Worm (Caenorhabditis elegans): ENCODE results near the gene paqr-1.

Gene paqr-1

DNA sequence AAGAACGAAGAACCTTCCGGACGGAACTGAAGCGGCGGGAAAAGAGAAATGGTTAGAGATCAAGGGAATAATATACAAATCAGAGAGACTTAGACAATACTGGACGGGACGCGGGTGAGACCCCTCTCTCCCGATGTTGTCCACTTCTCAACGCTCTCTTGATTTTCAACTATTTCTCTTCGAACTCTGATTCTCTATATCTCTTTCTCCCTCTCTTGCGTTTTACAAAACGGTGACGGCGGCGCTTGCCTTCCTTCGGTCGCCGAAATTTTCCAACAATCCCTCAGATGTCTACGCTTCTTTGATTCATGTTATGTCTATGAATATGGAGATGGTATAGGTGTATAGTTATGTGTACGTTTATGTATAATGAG is 21.5 kb upstream of the paqr-1 start:
- peak; percentile 30 for TF ChIP-seq lin-15B (tag; optimal IDR thresholded peaks at IDR 0.05)
- peak; percentile 17 for TF ChIP-seq jun-1 (tag; optimal IDR thresholded peaks at IDR 0.05)
- no peak for TF ChIP-seq ztf-4 (tag; optimal IDR thresholded peaks at IDR 0.05)
- no peak for TF ChIP-seq fos-1 (tag; optimal IDR thresholded peaks at IDR 0.05)
- no peak for TF ChIP-seq mml-1 (tag; optimal IDR thresholded peaks at IDR 0.05)
- TF ChIP-seq elt-2 (tag; optimal IDR thresholded peaks at IDR 0.05) = peak; percentile 53
- peak; percentile 12 for TF ChIP-seq R02D3.7 (tag; optimal IDR thresholded peaks at IDR 0.05)
- no peak for TF ChIP-seq egl-27 (tag; optimal IDR thresholded peaks at IDR 0.05)
- TF ChIP-seq nhr-25 (tag; optimal IDR thresholded peaks at IDR 0.05) = peak; percentile 81
- no peak for TF ChIP-seq fkh-10 (GFP tag; optimal IDR thresholded peaks at IDR 0.05)
- peak; percentile 43 for TF ChIP-seq nhr-43 (tag; optimal IDR thresholded peaks at IDR 0.05; ENCODE audit: poor library complexity, severe bottlenecking)
- TF ChIP-seq ceh-28 (tag; optimal IDR thresholded peaks at IDR 0.05) = peak; percentile 3
- TF ChIP-seq nfya-1 (tag; optimal IDR thresholded peaks at IDR 0.05; ENCODE audit: insufficient read depth) = peak; percentile 59
- TF ChIP-seq tbx-2 (tag; optimal IDR thresholded peaks at IDR 0.05) = no peak
- no peak for TF ChIP-seq nhr-77 (tag; optimal IDR thresholded peaks at IDR 0.05)
- no peak for TF ChIP-seq sea-2 (GFP tag; optimal IDR thresholded peaks at IDR 0.05)
- TF ChIP-seq nhr-23 (tag; optimal IDR thresholded peaks at IDR 0.05) = peak; percentile 76
- TF ChIP-seq lsy-12 (tag; optimal IDR thresholded peaks at IDR 0.05) = peak; percentile 11
- TF ChIP-seq pqm-1 (tag; optimal IDR thresholded peaks at IDR 0.05) = peak; percentile 50
- TF ChIP-seq hmg-11 (tag; optimal IDR thresholded peaks at IDR 0.05) = peak; percentile 58
- peak; percentile 80 for TF ChIP-seq pha-4 (tag; optimal IDR thresholded peaks at IDR 0.05)

DNA sequence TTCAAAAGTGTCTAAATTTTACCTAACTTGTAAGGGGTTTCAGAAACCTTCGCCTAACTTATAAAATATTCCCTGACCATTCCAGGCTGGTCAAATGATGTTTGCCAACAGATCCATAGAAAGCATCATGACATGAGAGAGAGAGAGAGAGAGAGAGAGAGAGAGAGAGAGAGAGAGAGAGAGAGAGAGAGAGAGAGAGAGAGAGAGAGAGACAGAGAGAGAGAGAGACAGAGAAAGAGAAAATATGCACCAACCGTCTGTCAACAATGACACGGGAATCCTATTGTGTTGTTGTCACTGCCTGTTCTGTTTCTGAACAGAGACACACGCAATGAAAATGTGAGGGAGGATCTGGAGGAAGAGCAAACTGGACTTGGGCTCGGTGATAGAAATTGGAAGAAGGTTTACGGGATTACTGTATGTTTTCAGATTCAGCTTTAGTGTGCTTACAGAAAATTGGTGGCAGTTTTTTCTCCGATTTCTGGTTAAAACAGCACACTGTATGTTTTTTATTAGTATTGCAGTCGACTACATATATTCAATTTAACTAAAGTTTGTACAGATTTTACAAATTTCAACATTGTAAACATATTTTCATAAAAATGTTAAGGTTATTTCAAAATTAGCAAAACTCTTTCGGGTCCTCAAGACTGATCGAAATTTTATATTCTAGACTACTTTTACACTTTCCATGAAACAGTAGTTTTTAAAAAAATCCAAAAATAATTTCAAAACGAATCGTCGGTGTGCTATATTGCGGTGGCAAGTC is 20.9 kb upstream of the paqr-1 start:
- TF ChIP-seq pha-4 (tag; optimal IDR thresholded peaks at IDR 0.05) (peak; percentile 74), tbx-2 (tag; optimal IDR thresholded peaks at IDR 0.05) (no peak)

DNA sequence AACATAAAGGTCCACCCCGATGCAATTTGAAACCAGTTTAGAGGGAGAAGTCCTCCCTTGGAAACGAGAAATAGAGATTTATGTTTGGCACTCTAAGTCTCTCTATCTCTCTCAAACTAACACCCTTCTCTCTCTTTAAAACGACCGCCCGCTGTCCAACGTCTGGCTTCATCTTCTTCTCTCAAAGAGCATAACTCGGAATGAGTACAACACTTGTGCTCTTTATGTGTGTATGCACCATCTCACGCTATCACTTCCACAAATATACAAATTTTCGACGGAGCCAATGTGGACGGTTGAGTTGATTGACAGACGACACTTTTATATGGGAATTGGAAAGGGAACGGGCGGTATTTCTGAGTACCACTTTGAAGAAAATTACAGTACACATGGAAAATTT is 19.1 kb upstream of the paqr-1 start:
- TF ChIP-seq nfya-1 (tag; optimal IDR thresholded peaks at IDR 0.05; ENCODE audit: insufficient read depth) (peak; percentile 0), hmg-11 (tag; optimal IDR thresholded peaks at IDR 0.05) (peak; percentile 26), pqm-1 (tag; optimal IDR thresholded peaks at IDR 0.05) (peak; percentile 38), elt-2 (tag; optimal IDR thresholded peaks at IDR 0.05) (peak; percentile 44), egl-5 (tag; optimal IDR thresholded peaks at IDR 0.05) (no peak), lin-39 (tag; optimal IDR thresholded peaks at IDR 0.05) (peak; percentile 8), tbx-2 (tag; optimal IDR thresholded peaks at IDR 0.05) (no peak)

DNA sequence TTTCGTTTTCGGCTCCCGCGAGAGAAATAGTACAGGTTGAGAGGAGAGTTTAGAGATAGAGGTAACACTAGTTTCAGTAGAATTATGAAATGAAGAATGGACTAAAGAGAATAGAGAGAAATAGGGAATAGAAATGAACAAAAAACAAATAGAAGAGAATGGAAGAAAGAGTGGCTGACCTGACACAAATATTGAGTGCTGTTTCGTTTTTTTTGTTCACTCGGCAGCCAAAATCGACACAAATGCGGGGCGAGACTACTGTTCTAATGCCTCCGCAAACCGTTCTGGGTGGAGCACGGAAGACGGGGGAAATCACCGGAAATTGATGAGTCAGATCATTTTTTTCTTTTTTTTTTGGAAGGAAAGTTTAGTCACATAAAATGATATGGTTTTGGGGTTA is 17.4 kb upstream of the paqr-1 start:
- TF ChIP-seq pha-4 (tag; optimal IDR thresholded peaks at IDR 0.05) (peak; percentile 59), nhr-43 (tag; optimal IDR thresholded peaks at IDR 0.05; ENCODE audit: poor library complexity, severe bottlenecking) (no peak), ceh-9 (tag; optimal IDR thresholded peaks at IDR 0.05) (no peak)

DNA sequence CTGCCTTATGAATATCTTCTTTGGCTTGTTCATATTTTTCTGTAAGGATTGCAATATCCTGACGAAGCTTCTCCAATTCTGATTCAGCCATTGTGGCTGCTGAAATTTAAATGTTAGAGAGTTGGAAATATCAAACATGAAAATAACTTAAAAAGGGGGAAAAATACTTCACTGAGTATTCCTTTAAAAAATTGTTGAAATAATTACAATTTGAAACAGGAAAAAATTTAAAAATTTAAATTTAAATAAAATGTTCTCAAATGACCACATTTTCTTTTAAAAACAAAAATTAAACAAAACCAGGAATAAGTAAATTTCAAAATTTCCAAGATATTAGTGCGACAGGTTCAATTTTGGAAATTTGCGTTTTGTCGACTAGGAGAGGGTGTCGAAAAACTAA is 17.0 kb upstream of the paqr-1 start, which contains the start of gene bicd-1:
bicd-1 (minus strand) TSS at position 101 of the 400 bp plus-strand sequence.
- TF ChIP-seq ZK546.5 (tag; optimal IDR thresholded peaks at IDR 0.05) (no peak), ztf-4 (tag; optimal IDR thresholded peaks at IDR 0.05) (no peak), tbx-2 (tag; optimal IDR thresholded peaks at IDR 0.05) (no peak), fkh-10 (GFP tag; optimal IDR thresholded peaks at IDR 0.05) (no peak), nhr-67 (tag; optimal IDR thresholded peaks at IDR 0.05) (no peak), eor-1 (tag; optimal IDR thresholded peaks at IDR 0.05) (no peak), nfya-1 (tag; optimal IDR thresholded peaks at IDR 0.05; ENCODE audit: insufficient read depth) (no peak), lin-39 (tag; optimal IDR thresholded peaks at IDR 0.05) (no peak), elt-2 (tag; optimal IDR thresholded peaks at IDR 0.05) (no peak), egl-5 (tag; optimal IDR thresholded peaks at IDR 0.05) (no peak), nhr-28 (tag; optimal IDR thresholded peaks at IDR 0.05) (no peak), nhr-76 (tag; optimal IDR thresholded peaks at IDR 0.05) (no peak), fkh-2 (tag; optimal IDR thresholded peaks at IDR 0.05) (no peak), daf-12 (tag; optimal IDR thresholded peaks at IDR 0.05) (no peak), nhr-25 (tag; optimal IDR thresholded peaks at IDR 0.05) (no peak), elt-3 (tag; optimal IDR thresholded peaks at IDR 0.05) (no peak), fos-1 (tag; optimal IDR thresholded peaks at IDR 0.05) (no peak), mdl-1 (tag; optimal IDR thresholded peaks at IDR 0.05) (no peak), unc-62 (GFP tag; optimal IDR thresholded peaks at IDR 0.05) (no peak)
